Worm (Caenorhabditis elegans): Measurements from ENCODE around the gene ceh-90.

Gene ceh-90

ce11 chrX:14134883-14135282 lies 21.9 kb downstream of the ceh-90 start (continued):
- TF ChIP-seq tbp1 (GFP tag; optimal IDR thresholded peaks at IDR 0.05) (peak; percentile 92), ceh-58 (GFP tag; IDR thresholded peaks at IDR 0.05) (no peak), F22D6.2 (tag; optimal IDR thresholded peaks at IDR 0.05) (no peak), madf-6 (GFP tag; IDR thresholded peaks at IDR 0.05) (0 out of 2 replicates have a peak, but pooled peaks have one; percentile 39), xnd-1 (tag; optimal IDR thresholded peaks at IDR 0.05) (no peak), ccch-3 (GFP tag; optimal IDR thresholded peaks at IDR 0.05) (no peak), nfya-1 (tag; optimal IDR thresholded peaks at IDR 0.05; ENCODE audit: borderline replicate concordance, insufficient read depth) (no peak), nfyb-1 (GFP tag; IDR thresholded peaks at IDR 0.05) (peak; percentile 75; the same call in 1 of the 2 replicates), T26A5.8 (tag; optimal IDR thresholded peaks at IDR 0.05) (no peak), nfya-2 (GFP tag; IDR thresholded peaks at IDR 0.05) (no peak)

DNA sequence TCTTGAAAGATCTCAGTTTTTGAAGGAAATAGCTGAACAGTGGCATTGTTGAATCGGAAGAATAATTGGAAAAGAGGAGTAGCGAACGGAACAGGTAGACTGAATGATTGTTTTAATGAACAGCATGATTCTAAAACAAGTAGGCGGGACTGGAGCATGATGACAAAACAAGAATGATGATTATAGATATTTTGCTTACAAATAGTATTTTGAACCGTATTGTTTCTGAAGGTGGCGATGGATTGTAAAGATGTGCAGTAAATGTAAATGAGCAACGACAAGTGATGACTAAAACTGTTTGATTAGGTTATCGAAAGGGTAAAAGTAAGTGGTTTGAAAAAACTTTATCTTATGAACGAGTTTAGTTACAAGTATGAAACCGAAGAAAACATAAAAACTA lies 22.6 kb downstream of the ceh-90 start, which contains the start of gene F28H6.8:
F28H6.8 (minus strand) TSS at position 101 of the 400 bp plus-strand sequence.
- TF ChIP-seq hlh-12 (tag; optimal IDR thresholded peaks at IDR 0.05) (no peak), Y53F4B.3 (GFP tag; IDR thresholded peaks at IDR 0.05) (no peak), B0035.1 (tag; optimal IDR thresholded peaks at IDR 0.05) (no peak), nhr-120 (GFP tag; IDR thresholded peaks at IDR 0.05) (no peak), lag-1 (GFP tag; IDR thresholded peaks at IDR 0.05) (no peak), zim-3 (tag; optimal IDR thresholded peaks at IDR 0.05) (no peak), ceh-91 (GFP tag; IDR thresholded peaks at IDR 0.05) (no peak), unc-62 (GFP tag; optimal IDR thresholded peaks at IDR 0.05) (no peak), xnd-1 (tag; optimal IDR thresholded peaks at IDR 0.05) (no peak), F52B5.7 (tag; optimal IDR thresholded peaks at IDR 0.05) (no peak), akir-1 (GFP tag; optimal IDR thresholded peaks at IDR 0.05) (no peak), egl-18 (GFP tag; IDR thresholded peaks at IDR 0.05) (no peak), F10E7.11 (tag; optimal IDR thresholded peaks at IDR 0.05) (no peak), ztf-18 (tag; optimal IDR thresholded peaks at IDR 0.05) (no peak)

ce11 chrX:14132677-14133076 lies 24.1 kb downstream of the ceh-90 start:
- TF ChIP-seq C06A6.2 (GFP tag; conservative IDR thresholded peaks at IDR 0.05) = no peak
- TF ChIP-seq sptf-2 (GFP tag; optimal IDR thresholded peaks at IDR 0.05) = no peak
- no peak for TF ChIP-seq lin-35 (GFP tag; optimal IDR thresholded peaks at IDR 0.05)
- no peak for TF ChIP-seq ztf-26 (tag; optimal IDR thresholded peaks at IDR 0.05)
- no peak for TF ChIP-seq rpc-1 (optimal IDR thresholded peaks at IDR 0.05)
- no peak for TF ChIP-seq rpc-1 (tag; optimal IDR thresholded peaks at IDR 0.05)
- TF ChIP-seq nhr-120 (GFP tag; IDR thresholded peaks at IDR 0.05) = no peak
- no peak for TF ChIP-seq F49E8.2 (tag; optimal IDR thresholded peaks at IDR 0.05; ENCODE audit: insufficient read depth)
- no peak for TF ChIP-seq nfyb-1 (GFP tag; IDR thresholded peaks at IDR 0.05)
- TF ChIP-seq madf-10 (tag; optimal IDR thresholded peaks at IDR 0.05) = no peak
- TF ChIP-seq madf-6 (GFP tag; IDR thresholded peaks at IDR 0.05) = no peak
- TF ChIP-seq unc-62 (GFP tag; optimal IDR thresholded peaks at IDR 0.05) = no peak
- no peak for TF ChIP-seq zfh-2 (GFP tag; conservative IDR thresholded peaks at IDR 0.05)

- TF ChIP-seq cebp-1 (GFP tag; IDR thresholded peaks at IDR 0.05) (no peak), cebp-1 (tag; optimal IDR thresholded peaks at IDR 0.05) (no peak), F10E7.11 (tag; optimal IDR thresholded peaks at IDR 0.05) (no peak), hmg-20 (GFP tag; IDR thresholded peaks at IDR 0.05) (no peak), Y79H2A.3 (GFP tag; conservative IDR thresholded peaks at IDR 0.05) (no peak), ceh-40 (GFP tag; IDR thresholded peaks at IDR 0.05) (no peak), Y56A3A.18 (GFP tag; IDR thresholded peaks at IDR 0.05) (no peak), pha-4 (tag; optimal IDR thresholded peaks at IDR 0.05) (no peak)
These were observed 25.3 kb downstream of the ceh-90 start for ce11 chrX:14131476-14131875.

Data from whole organism, young adult.